Fruit fly (Drosophila melanogaster) Kc167 (cell line): Measurements from ENCODE around the gene xit.

Experiments used
- Myc ChIP-seq: fragments of >200 bp; optimal IDR thresholded peaks from 2 replicates; lab custom pipeline; 2017; ENCODE audit warnings: missing external identifiers
- Sin3A ChIP-seq: fragments of >200 bp; optimal IDR thresholded peaks from 2 replicates; lab custom pipeline; 2018; ENCODE audit warnings: missing external identifiers
- h ChIP-seq: fragments of >200 bp; optimal IDR thresholded peaks from 3 replicates; lab custom pipeline; 2018; ENCODE audit warnings: missing external identifiers
- insv ChIP-seq: fragments of >200 bp; optimal IDR thresholded peaks from 3 replicates; lab custom pipeline; 2018; ENCODE audit warnings: missing external identifiers
- psq ChIP-seq: fragments of >200 bp; optimal IDR thresholded peaks from 2 replicates; lab custom pipeline; 2017; ENCODE audit warnings: missing external identifiers
- ttk ChIP-seq: sonication (Bioruptor generic); optimal IDR thresholded peaks from 2 replicates; lab custom pipeline; 2017; ENCODE audit warnings: missing external identifiers

The xit gene

DNA sequence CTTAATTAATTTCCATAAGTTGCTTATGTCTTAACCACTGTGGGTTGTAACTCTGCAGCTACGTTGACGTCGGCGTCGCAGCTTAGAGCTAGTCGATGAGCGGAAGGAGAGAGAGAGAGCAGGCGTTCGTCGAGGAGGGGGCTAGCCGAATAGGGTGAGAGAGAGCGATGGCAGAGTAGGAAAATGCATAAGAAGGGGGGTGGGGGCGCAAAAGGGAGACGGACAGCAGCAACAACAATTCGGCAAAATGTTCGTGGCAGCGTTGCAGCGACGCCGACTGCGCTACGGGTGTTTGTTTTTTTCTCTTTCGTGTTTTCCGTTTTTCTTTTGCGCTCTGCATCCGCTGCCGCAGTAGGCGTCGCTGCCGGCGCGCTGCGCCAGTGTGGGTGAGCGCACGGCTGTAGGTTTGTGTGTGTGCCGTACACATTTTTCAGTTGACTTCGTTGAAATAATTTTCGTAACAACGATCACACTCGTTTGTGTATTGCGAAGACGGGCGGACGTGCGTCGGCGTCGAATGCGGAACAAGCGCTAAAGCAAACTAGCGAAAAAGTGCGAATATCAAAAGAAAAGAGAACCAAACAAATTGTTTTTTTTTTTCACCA lies 47.3 kb downstream of the xit start:
- TF ChIP-seq ttk (lab: Kevin White, UChicago) (no peak), psq (lab: Kevin White, UChicago) (peak; percentile 38), Myc (lab: Kevin White, UChicago) (no peak)

DNA sequence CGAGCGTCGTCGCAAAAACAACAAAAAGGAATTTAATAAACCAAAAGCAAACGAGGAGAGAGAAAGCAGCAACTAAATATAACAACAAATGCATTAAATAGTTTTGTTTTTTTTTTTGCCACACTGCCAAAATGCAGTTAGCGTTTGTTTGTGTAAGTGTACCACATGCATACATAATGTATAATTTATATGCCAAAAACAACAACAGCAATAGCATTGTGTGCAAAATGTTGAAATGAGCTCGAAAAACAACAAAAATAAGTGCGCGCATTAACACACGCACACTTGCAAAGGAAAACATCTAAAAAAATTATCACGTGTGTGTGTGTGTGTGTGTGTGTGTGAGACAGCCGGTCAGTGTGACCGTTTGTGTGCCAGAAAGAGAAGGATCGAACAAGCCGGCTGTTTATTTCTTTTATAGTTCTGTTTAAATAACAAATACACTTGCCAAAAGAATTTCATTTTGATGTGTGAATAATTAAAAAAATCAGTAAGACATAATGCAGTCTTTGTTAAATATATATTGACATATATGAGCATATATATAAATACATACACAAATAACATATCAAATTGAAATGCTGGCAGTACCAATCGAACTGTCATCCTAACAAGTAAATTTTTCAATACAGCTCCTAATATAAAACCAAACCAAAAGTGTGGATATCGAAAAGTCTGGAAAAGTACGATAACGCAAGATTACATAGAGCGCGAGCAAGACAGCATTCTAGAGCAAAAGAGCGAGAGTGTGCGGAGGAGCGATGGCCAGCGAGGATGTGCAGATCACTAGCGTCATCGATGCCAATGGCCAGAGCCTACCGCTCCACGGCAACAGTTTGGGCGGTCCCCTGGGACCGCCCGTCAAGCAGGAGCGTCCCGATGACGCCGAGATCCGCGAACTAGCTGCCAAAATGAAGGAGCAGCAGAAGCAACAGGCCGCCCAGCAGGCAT lies 48.1 kb downstream of the xit start:
- TF ChIP-seq Sin3A (lab: Kevin White, UChicago) (no peak), ttk (lab: Kevin White, UChicago) (peak; percentile 95)

DNA sequence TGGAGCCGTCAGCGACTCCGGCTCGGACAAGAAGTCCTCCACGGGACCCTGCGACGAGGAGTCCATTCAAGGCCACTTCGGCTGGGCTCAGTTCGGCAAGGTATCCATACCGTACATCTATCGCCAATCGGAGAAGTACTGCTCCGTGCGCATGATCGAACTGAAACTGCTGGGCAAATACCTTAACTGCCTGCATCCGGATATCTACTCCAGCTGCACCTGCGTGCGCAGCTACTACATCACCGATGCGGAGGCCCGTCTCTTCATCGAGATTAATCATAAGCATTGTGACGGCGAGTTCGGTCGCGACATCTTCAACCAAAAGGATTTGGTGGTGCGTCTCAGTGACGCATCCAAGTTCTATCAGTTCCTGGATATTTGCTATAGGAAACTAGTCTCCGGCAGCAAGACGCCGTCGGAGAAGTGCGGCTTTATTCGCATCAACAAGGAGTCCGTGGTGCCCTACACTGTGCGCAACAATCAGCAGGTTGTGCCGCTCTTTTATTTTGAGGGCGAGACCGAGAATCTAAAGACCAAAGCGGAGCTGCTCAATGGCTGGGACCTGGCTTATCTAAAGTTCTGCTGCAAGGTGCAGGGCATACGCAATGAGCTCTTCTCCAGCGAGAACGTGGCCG lies 49.1 kb downstream of the xit start:
- no peak for TF ChIP-seq h (lab: Kevin White, UChicago)
- no peak for TF ChIP-seq psq (lab: Kevin White, UChicago)
- peak; percentile 100 for TF ChIP-seq ttk (lab: Kevin White, UChicago)
- no peak for TF ChIP-seq Myc (lab: Kevin White, UChicago)

dm6 chrX:6871746-6872145 lies 50.9 kb downstream of the xit start:
- TF ChIP-seq psq (lab: Kevin White, UChicago), result no peak
- TF ChIP-seq Sin3A (lab: Kevin White, UChicago), result no peak
- no peak for TF ChIP-seq insv
- TF ChIP-seq h (lab: Kevin White, UChicago), result no peak
- TF ChIP-seq ttk (lab: Kevin White, UChicago), result no peak
- TF ChIP-seq Myc (lab: Kevin White, UChicago), result no peak
